Worm (Caenorhabditis elegans): Measurements from ENCODE around the gene F48F7.5.

Gene F48F7.5

ce11 chrX:13973086-13973485 lies 2.4 kb upstream of the F48F7.5 start:
- TF ChIP-seq nhr-19 (GFP tag; conservative IDR thresholded peaks at IDR 0.05): peak; percentile 29; the same call in 1 of the 2 replicates

- TF ChIP-seq blmp-1 (tag; optimal IDR thresholded peaks at IDR 0.05) (no peak), sup-37 (GFP tag; optimal IDR thresholded peaks at IDR 0.05) (no peak), mdl-1 (tag; optimal IDR thresholded peaks at IDR 0.05) (peak in 1 of 2 experiments; percentile 8), ceh-90 (tag; optimal IDR thresholded peaks at IDR 0.05) (no peak), isw-1 (GFP tag; IDR thresholded peaks at IDR 0.05) (no peak), nhr-20 (tag; optimal IDR thresholded peaks at IDR 0.05) (peak; percentile 63), nhr-11 (tag; optimal IDR thresholded peaks at IDR 0.05) (no peak), lsy-2 (tag; optimal IDR thresholded peaks at IDR 0.05) (peak; percentile 38 to 55), C34B4.2 (tag; optimal IDR thresholded peaks at IDR 0.05) (no peak), hlh-17 (GFP tag; optimal IDR thresholded peaks at IDR 0.05; ENCODE audit: borderline replicate concordance) (no peak), fkh-4 (tag; optimal IDR thresholded peaks at IDR 0.05; ENCODE audit: borderline replicate concordance) (peak; percentile 56), unc-62 (GFP tag; optimal IDR thresholded peaks at IDR 0.05) (no peak), elt-2 (tag; optimal IDR thresholded peaks at IDR 0.05) (no peak), nhr-77 (tag; optimal IDR thresholded peaks at IDR 0.05) (no peak), unc-98 (GFP tag; IDR thresholded peaks at IDR 0.05) (no peak), C04F5.9 (tag; optimal IDR thresholded peaks at IDR 0.05) (no peak), nhr-19 (GFP tag; conservative IDR thresholded peaks at IDR 0.05) (peak; percentile 83), egl-13 (tag; optimal IDR thresholded peaks at IDR 0.05) (peak; percentile 18), efl-1 (optimal IDR thresholded peaks at IDR 0.05) (no peak), efl-1 (GFP tag; optimal IDR thresholded peaks at IDR 0.05 in 1 of 2) (no peak), nhr-85 (tag) (no peak), zag-1 (tag; optimal IDR thresholded peaks at IDR 0.05) (no peak), tbx-2 (tag; optimal IDR thresholded peaks at IDR 0.05) (peak; percentile 59), Y116A8C.19 (tag; optimal IDR thresholded peaks at IDR 0.05; ENCODE audit: borderline replicate concordance) (no peak), dpl-1 (GFP tag; optimal IDR thresholded peaks at IDR 0.05) (peak in 1 of 3 experiments; percentile 4), mab-9 (GFP tag; IDR thresholded peaks at IDR 0.05) (no peak), nhr-237 (tag; optimal IDR thresholded peaks at IDR 0.05) (no peak), irx-1 (tag; optimal IDR thresholded peaks at IDR 0.05) (no peak), ceh-63 (GFP tag; optimal IDR thresholded peaks at IDR 0.05) (no peak), dsc-1 (tag; optimal IDR thresholded peaks at IDR 0.05) (peak; percentile 96), ztf-4 (tag; optimal IDR thresholded peaks at IDR 0.05) (no peak), mep-1 (tag; optimal IDR thresholded peaks at IDR 0.05) (peak; percentile 61), fos-1 (tag; optimal IDR thresholded peaks at IDR 0.05) (no peak), lin-39 (tag; optimal IDR thresholded peaks at IDR 0.05) (peak; percentile 11), nhr-47 (tag; optimal IDR thresholded peaks at IDR 0.05) (peak; percentile 63), nhr-71 (tag; optimal IDR thresholded peaks at IDR 0.05) (peak; percentile 80), sox-4 (tag; optimal IDR thresholded peaks at IDR 0.05) (peak; percentile 21), F16B12.6 (tag; optimal IDR thresholded peaks at IDR 0.05) (no peak), zip-4 (GFP tag; optimal IDR thresholded peaks at IDR 0.05) (no peak), tlp-1 (tag; optimal IDR thresholded peaks at IDR 0.05) (no peak), lin-13 (GFP tag; optimal IDR thresholded peaks at IDR 0.05) (peak; percentile 45), grh-1 (GFP tag; IDR thresholded peaks at IDR 0.05) (no peak), snpc-4 (tag; optimal IDR thresholded peaks at IDR 0.05) (no peak), alr-1 (tag; optimal IDR thresholded peaks at IDR 0.05; ENCODE audit: borderline replicate concordance) (no peak), nhr-28 (tag; optimal IDR thresholded peaks at IDR 0.05) (no peak), unc-86 (tag; optimal IDR thresholded peaks at IDR 0.05) (peak; percentile 16), ceh-88 (GFP tag; IDR thresholded peaks at IDR 0.05) (no peak), egl-27 (tag; optimal IDR thresholded peaks at IDR 0.05) (no peak), fkh-8 (tag; optimal IDR thresholded peaks at IDR 0.05) (peak; percentile 86), ets-5 (GFP tag; IDR thresholded peaks at IDR 0.05) (no peak), swsn-7 (tag; optimal IDR thresholded peaks at IDR 0.05) (peak; percentile 58), hlh-4 (tag; optimal IDR thresholded peaks at IDR 0.05) (no peak)
Measured at ce11 chrX:13973769-13974168, 1.7 kb upstream of the F48F7.5 start.

Measured in whole organism, L1 larva.